Fruit fly (Drosophila melanogaster) whole organism, embryonic: ENCODE measurements around the gene drl.

Experiments used
- Atf6 ChIP-seq: fragments of 200-800 bp; sonication (Bioruptor generic); IDR thresholded peaks from 2 replicates; pipeline ENCODE4 v1.3.6; 2022; ENCODE audit warnings: missing biosample characterization, missing genetic modification characterization
- Bteb2 ChIP-seq: fragments of 200-800 bp; sonication (Bioruptor generic); optimal IDR thresholded peaks from 2 replicates; lab custom pipeline; 2016; ENCODE audit warnings: missing biosample characterization, missing genetic modification characterization
- CG10565 ChIP-seq: fragments of 200-800 bp; sonication (Bioruptor generic); optimal IDR thresholded peaks from 3 replicates; lab custom pipeline; 2016; ENCODE audit warnings: missing biosample characterization, mild to moderate bottlenecking, missing genetic modification characterization
- CG12155 ChIP-seq: fragments of 200-800 bp; sonication (Bioruptor generic); optimal IDR thresholded peaks from 3 replicates; lab custom pipeline; 2016; ENCODE audit warnings: missing biosample characterization, missing genetic modification characterization
- CG14860 ChIP-seq: fragments of 200-800 bp; sonication (Bioruptor generic); IDR thresholded peaks from 3 replicates; pipeline ENCODE4 v1.3.6; 2022; ENCODE audit warnings: missing biosample characterization, missing genetic modification characterization; ENCODE audit not compliant: partially characterized antibody
- CG16813 ChIP-seq: fragments of 200-800 bp; sonication (Bioruptor generic); IDR thresholded peaks from 3 replicates; pipeline ENCODE4 v1.3.6; 2022; ENCODE audit warnings: missing biosample characterization, missing genetic modification characterization; ENCODE audit not compliant: partially characterized antibody
- CG16863 ChIP-seq: fragments of 200-800 bp; sonication (Bioruptor generic); optimal IDR thresholded peaks from 3 replicates; lab custom pipeline; 2016; ENCODE audit warnings: missing biosample characterization, missing genetic modification characterization
- CG17361 ChIP-seq: fragments of 200-800 bp; sonication (Bioruptor generic); IDR thresholded peaks from 3 replicates; pipeline ENCODE4 v1.3.6; 2022; ENCODE audit warnings: missing biosample characterization, missing genetic modification characterization
- CG17802 ChIP-seq: fragments of 200-800 bp; sonication (Bioruptor generic); optimal IDR thresholded peaks from 2 replicates; lab custom pipeline; 2018; ENCODE audit warnings: missing biosample characterization, mild to moderate bottlenecking, missing genetic modification characterization, moderate library complexity
- CG18011 ChIP-seq: fragments of 200-800 bp; sonication (Bioruptor generic); optimal IDR thresholded peaks from 2 replicates; lab custom pipeline; 2017; ENCODE audit warnings: missing biosample characterization, missing genetic modification characterization, mild to moderate bottlenecking, moderate library complexity, missing genotype
- CG18599 ChIP-seq: fragments of 200-800 bp; sonication (Bioruptor generic); optimal IDR thresholded peaks from 3 replicates; lab custom pipeline; 2017; ENCODE audit warnings: missing biosample characterization, missing genetic modification characterization, mild to moderate bottlenecking, moderate library complexity, missing genetic modification reagents
- CG31441 ChIP-seq: fragments of 200-800 bp; sonication (Bioruptor generic); IDR thresholded peaks from 2 replicates; pipeline ENCODE4 v1.3.6; 2022; ENCODE audit warnings: missing biosample characterization, missing genetic modification characterization
- CG33557 ChIP-seq: fragments of 200-800 bp; sonication (Bioruptor generic); optimal IDR thresholded peaks from 2 replicates; lab custom pipeline; 2019; ENCODE audit warnings: missing biosample characterization, mild to moderate bottlenecking, missing genetic modification characterization, moderate library complexity
- CG3407 ChIP-seq: fragments of 200-800 bp; sonication (Bioruptor generic); optimal IDR thresholded peaks from 2 replicates; lab custom pipeline; 2018; ENCODE audit warnings: missing biosample characterization, mild to moderate bottlenecking, missing genetic modification characterization
- CG34224 ChIP-seq: fragments of 200-800 bp; sonication (Bioruptor generic); IDR thresholded peaks from 3 replicates; pipeline ENCODE4 v1.3.6; 2022; ENCODE audit warnings: missing biosample characterization, missing genetic modification characterization; ENCODE audit not compliant: partially characterized antibody
- CG6791 ChIP-seq: fragments of 200-800 bp; sonication (Bioruptor generic); IDR thresholded peaks from 3 replicates; pipeline ENCODE4 v1.3.6; 2022; ENCODE audit warnings: missing biosample characterization, missing genetic modification characterization; ENCODE audit not compliant: partially characterized antibody
- CG6854 ChIP-seq: fragments of 200-800 bp; sonication (Bioruptor generic); optimal IDR thresholded peaks from 3 replicates; lab custom pipeline; 2017; ENCODE audit warnings: missing biosample characterization, mild to moderate bottlenecking, missing genetic modification characterization
- CG7556 ChIP-seq: fragments of 200-800 bp; sonication (Bioruptor generic); optimal IDR thresholded peaks from 2 replicates; lab custom pipeline; 2017; ENCODE audit warnings: missing biosample characterization, mild to moderate bottlenecking, missing genetic modification characterization
- CG7786 ChIP-seq: fragments of 200-800 bp; sonication (Bioruptor generic); optimal IDR thresholded peaks from 2 replicates; lab custom pipeline; 2016; ENCODE audit warnings: missing biosample characterization, missing genetic modification characterization
- CG8388 ChIP-seq: fragments of 200-800 bp; sonication (Bioruptor generic); optimal IDR thresholded peaks from 2 replicates; lab custom pipeline; 2019; ENCODE audit warnings: missing biosample characterization, mild to moderate bottlenecking, missing genetic modification characterization, moderate library complexity
- CG8765 ChIP-seq: fragments of 200-800 bp; sonication (Bioruptor generic); IDR thresholded peaks from 2 replicates; pipeline ENCODE4 v1.3.6; 2022; ENCODE audit warnings: missing biosample characterization, missing genetic modification characterization
- CG9876 ChIP-seq: fragments of 200-800 bp; sonication (Bioruptor generic); optimal IDR thresholded peaks from 2 replicates; lab custom pipeline; 2016; ENCODE audit warnings: missing biosample characterization, missing genetic modification characterization
- E2f2 ChIP-seq: fragments of 200-800 bp; sonication (Bioruptor generic); IDR thresholded peaks from 2 replicates; pipeline ENCODE4 v1.3.6; 2022; ENCODE audit warnings: missing biosample characterization, missing genetic modification characterization
- Eip74EF ChIP-seq, 2 experiments: fragments of 200-800 bp in 1 of 2; fragments of >200 bp in 1 of 2; sonication (Bioruptor generic) in 1 of 2; optimal IDR thresholded peaks; 2 replicates each; lab custom pipeline; 2017 to 2019; ENCODE audit warnings: missing biosample characterization in 2 of 2, missing genetic modification characterization in 2 of 2, mild to moderate bottlenecking in 1 of 2, moderate library complexity in 1 of 2
- Fer1 ChIP-seq: fragments of 200-800 bp; sonication (Bioruptor generic); optimal IDR thresholded peaks from 2 replicates; lab custom pipeline; 2017; ENCODE audit warnings: missing biosample characterization, mild to moderate bottlenecking, missing genetic modification characterization
- H15 ChIP-seq: fragments of 200-800 bp; sonication (Bioruptor generic); IDR thresholded peaks from 3 replicates; pipeline ENCODE4 v1.3.6; 2022; ENCODE audit warnings: missing biosample characterization, missing genetic modification characterization
- HHEX ChIP-seq: fragments of 200-800 bp; sonication (Bioruptor generic); optimal IDR thresholded peaks from 3 replicates; lab custom pipeline; 2017; ENCODE audit warnings: missing biosample characterization, mild to moderate bottlenecking, missing genetic modification characterization, missing genetic modification reagents
- HLHmδ ChIP-seq: fragments of 200-800 bp; sonication (Bioruptor generic); optimal IDR thresholded peaks from 2 replicates; lab custom pipeline; 2018; ENCODE audit warnings: missing biosample characterization, mild to moderate bottlenecking, missing genetic modification characterization, moderate library complexity
- HmgD ChIP-seq: fragments of 200-800 bp; sonication (Bioruptor generic); optimal IDR thresholded peaks from 3 replicates; lab custom pipeline; 2016; ENCODE audit warnings: missing biosample characterization, missing genetic modification characterization
- Hmr ChIP-seq: fragments of 200-800 bp; sonication (Bioruptor generic); optimal IDR thresholded peaks from 3 replicates; lab custom pipeline; 2017; ENCODE audit warnings: mild to moderate bottlenecking, missing biosample characterization, missing genetic modification reagents, missing genetic modification characterization
- Jarid2 ChIP-seq: fragments of 200-800 bp; sonication (Bioruptor generic); optimal IDR thresholded peaks from 3 replicates; lab custom pipeline; 2017; ENCODE audit warnings: mild to moderate bottlenecking, missing biosample characterization, missing genetic modification reagents, missing genetic modification characterization
- MBD-R2 ChIP-seq: fragments of 200-800 bp; sonication (Bioruptor generic); IDR thresholded peaks from 2 replicates; pipeline ENCODE4 v1.3.6; 2022; ENCODE audit warnings: missing biosample characterization, missing genetic modification characterization
- MTF-1 ChIP-seq: fragments of 200-800 bp; sonication (Bioruptor generic); optimal IDR thresholded peaks from 2 replicates; lab custom pipeline; 2018; ENCODE audit warnings: missing biosample characterization, mild to moderate bottlenecking, missing genetic modification characterization, borderline replicate concordance
- NK7.1 ChIP-seq: fragments of 200-800 bp; sonication (Bioruptor generic); optimal IDR thresholded peaks from 3 replicates; lab custom pipeline; 2016; ENCODE audit warnings: missing biosample characterization, missing genetic modification characterization
- Oli ChIP-seq: fragments of 200-800 bp; sonication (Bioruptor generic); optimal IDR thresholded peaks from 2 replicates; lab custom pipeline; 2018; ENCODE audit warnings: missing biosample characterization, mild to moderate bottlenecking, missing genetic modification characterization, moderate library complexity
- TFAM ChIP-seq: fragments of 200-800 bp; sonication (Bioruptor generic); optimal IDR thresholded peaks from 2 replicates; lab custom pipeline; 2017; ENCODE audit warnings: missing biosample characterization, missing genetic modification characterization, inconsistent platforms
- bcd ChIP-seq: fragments of 200-800 bp; sonication (Bioruptor generic); optimal IDR thresholded peaks from 2 replicates; lab custom pipeline; 2017; ENCODE audit warnings: missing biosample characterization, mild to moderate bottlenecking, missing genetic modification characterization
- ci ChIP-seq: fragments of 200-800 bp; sonication (Bioruptor generic); IDR thresholded peaks from 3 replicates; pipeline ENCODE4 v1.3.6; 2022; ENCODE audit warnings: missing biosample characterization, missing genetic modification characterization
- crp ChIP-seq, 2 experiments: fragments of 200-800 bp; sonication (Bioruptor generic); optimal IDR thresholded peaks; 2 replicates in 1 of 2; 3 replicates in 1 of 2; lab custom pipeline; 2017; ENCODE audit warnings: missing biosample characterization in 2 of 2, missing genetic modification characterization in 2 of 2, mild to moderate bottlenecking in 1 of 2, moderate library complexity in 1 of 2
- ewg ChIP-seq: fragments of 200-800 bp; sonication (Bioruptor generic); optimal IDR thresholded peaks from 3 replicates; lab custom pipeline; 2017; ENCODE audit warnings: mild to moderate bottlenecking, missing biosample characterization, missing genetic modification reagents, missing genetic modification characterization
- exex ChIP-seq: fragments of 200-800 bp; sonication (Bioruptor generic); optimal IDR thresholded peaks from 4 replicates; lab custom pipeline; 2018; ENCODE audit warnings: missing biosample characterization, mild to moderate bottlenecking, missing genetic modification characterization, moderate library complexity
- eyg ChIP-seq: fragments of 200-800 bp; sonication (Bioruptor generic); optimal IDR thresholded peaks from 3 replicates; lab custom pipeline; 2016; ENCODE audit warnings: missing biosample characterization, missing genetic modification characterization
- fu2 ChIP-seq: fragments of 200-800 bp; sonication (Bioruptor generic); optimal IDR thresholded peaks from 2 replicates; lab custom pipeline; 2016; ENCODE audit warnings: missing biosample characterization, missing genetic modification characterization
- grau ChIP-seq: fragments of 200-800 bp; optimal IDR thresholded peaks from 3 replicates; lab custom pipeline; 2019; ENCODE audit warnings: missing biosample characterization, mild to moderate bottlenecking, missing genetic modification characterization, moderate library complexity
- gro ChIP-seq: fragments of 200-800 bp; sonication (Bioruptor generic); optimal IDR thresholded peaks from 2 replicates; lab custom pipeline; 2016; ENCODE audit warnings: missing biosample characterization, missing genetic modification characterization
- lov ChIP-seq, 2 experiments: fragments of 200-800 bp in 1 of 2; fragments of >200 bp in 1 of 2; sonication (Bioruptor generic) in 1 of 2; IDR thresholded peaks in 1 of 2; optimal IDR thresholded peaks in 1 of 2; 2 replicates in 1 of 2; 3 replicates in 1 of 2; pipeline versions ENCODE4 v1.3.6 to Lab custom; 2017 to 2022; ENCODE audit warnings: missing biosample characterization in 1 of 2, missing genetic modification characterization in 1 of 2
- nom ChIP-seq: fragments of 200-800 bp; sonication (Bioruptor generic); optimal IDR thresholded peaks from 2 replicates; lab custom pipeline; 2017; ENCODE audit warnings: missing biosample characterization, missing genetic modification characterization, mild to moderate bottlenecking, moderate library complexity, missing genetic modification reagents
- repo ChIP-seq: fragments of 200-800 bp; sonication (Bioruptor generic); optimal IDR thresholded peaks from 2 replicates; lab custom pipeline; 2016; ENCODE audit warnings: missing biosample characterization, missing genetic modification characterization
- wdn ChIP-seq: fragments of 200-800 bp; sonication (Bioruptor generic); IDR thresholded peaks from 2 replicates; pipeline ENCODE4 v1.3.6; 2022; ENCODE audit warnings: missing biosample characterization, missing genetic modification characterization
- zfh1 ChIP-seq: fragments of 200-800 bp; sonication (Bioruptor generic); IDR thresholded peaks from 3 replicates; pipeline ENCODE4 v1.3.6; 2022; ENCODE audit warnings: missing biosample characterization, missing genetic modification characterization

The drl gene

dm6 chr2L:19190195-19190594 lies at the start of gene drl (continued):
- TF ChIP-seq Atf6 (GFP tag; lab: Robert Waterston, UW) = peak; percentile 31; the same call in 1 of the 2 replicates
- TF ChIP-seq Jarid2 (GFP tag; lab: Kevin White, UChicago) = peak; percentile 99
- peak; percentile 3 for TF ChIP-seq repo (GFP tag; lab: Kevin White, UChicago)
- no peak for TF ChIP-seq CG18011 (GFP tag; lab: Kevin White, UChicago)
- TF ChIP-seq ci (GFP tag; lab: Robert Waterston, UW) = peak; percentile 82
- TF ChIP-seq CG31441 = no peak; the same call in 1 of the 2 replicates
- TF ChIP-seq fu2 (GFP tag; lab: Kevin White, UChicago) = no peak
- TF ChIP-seq NK7.1 (GFP tag; lab: Kevin White, UChicago) = peak; percentile 3
- peak; percentile 44; the same call in 1 of the 3 replicates for TF ChIP-seq zfh1 (GFP tag; lab: Robert Waterston, UW)
- TF ChIP-seq HLHmδ = peak; percentile 97
- no peak for TF ChIP-seq CG17361 (GFP tag; lab: Robert Waterston, UW)
- peak; percentile 34 for TF ChIP-seq Hmr (GFP tag; lab: Kevin White, UChicago)
- TF ChIP-seq CG8388 (GFP tag; lab: Kevin White, UChicago) = peak; percentile 1
- peak; percentile 23 for TF ChIP-seq HmgD (GFP tag; lab: Kevin White, UChicago)
- no peak for TF ChIP-seq eyg (GFP tag; lab: Kevin White, UChicago)
- peak; percentile 29 for TF ChIP-seq CG33557 (GFP tag; lab: Kevin White, UChicago)
- no peak for TF ChIP-seq CG3407 (GFP tag; lab: Kevin White, UChicago)
- TF ChIP-seq E2f2 (GFP tag; lab: Robert Waterston, UW) = peak; percentile 27; the same call in 1 of the 2 replicates
- TF ChIP-seq exex = no peak
- TF ChIP-seq grau = peak; percentile 14
- TF ChIP-seq CG6854 = peak; percentile 10
- no peak for TF ChIP-seq CG10565 (GFP tag; lab: Kevin White, UChicago)
- TF ChIP-seq ewg (GFP tag; lab: Kevin White, UChicago) = no peak
- no peak for TF ChIP-seq CG16863 (GFP tag; lab: Kevin White, UChicago)
- TF ChIP-seq CG12155 (GFP tag; lab: Kevin White, UChicago) = no peak
- no peak for TF ChIP-seq crp (GFP tag; optimal IDR thresholded peaks at IDR 0.05; lab: Kevin White, UChicago)
- TF ChIP-seq lov (optimal IDR thresholded peaks at IDR 0.05; lab: Kevin White, UChicago) = no peak
- TF ChIP-seq lov (GFP tag; IDR thresholded peaks at IDR 0.05; lab: Robert Waterston, UW) = peak; percentile 72; the same call in 1 of the 3 replicates
- peak; percentile 63 for TF ChIP-seq nom (GFP tag; lab: Kevin White, UChicago)
- 0 out of 3 replicates have a peak, but pooled peaks have one; percentile 8 for TF ChIP-seq H15 (GFP tag; lab: Robert Waterston, UW)
- TF ChIP-seq CG14860 (GFP tag; lab: Robert Waterston, UW) = no peak
- TF ChIP-seq MTF-1 (GFP tag; lab: Kevin White, UChicago) = peak; percentile 60
- peak in 1 of 2 experiments; percentile 38 for TF ChIP-seq Eip74EF (GFP tag; optimal IDR thresholded peaks at IDR 0.05; lab: Kevin White, UChicago)
- no peak for TF ChIP-seq TFAM
- TF ChIP-seq Bteb2 (GFP tag; lab: Kevin White, UChicago) = peak; percentile 16

- TF ChIP-seq wdn (GFP tag; lab: Robert Waterston, UW) (no peak), MBD-R2 (GFP tag; lab: Robert Waterston, UW) (peak; percentile 33; the same call in 1 of the 2 replicates), gro (peak; percentile 53), CG9876 (GFP tag; lab: Kevin White, UChicago) (no peak), CG6791 (GFP tag; lab: Robert Waterston, UW) (no peak), CG7786 (GFP tag; lab: Kevin White, UChicago) (peak; percentile 10), CG16813 (GFP tag; lab: Robert Waterston, UW) (no peak), CG34224 (GFP tag; lab: Robert Waterston, UW) (no peak), CG18599 (peak; percentile 68), bcd (GFP tag; lab: Kevin White, UChicago) (peak; percentile 26), CG7556 (GFP tag; lab: Kevin White, UChicago) (peak; percentile 30), HHEX (no peak), Fer1 (peak; percentile 56), Hmr (GFP tag; lab: Kevin White, UChicago) (peak; percentile 52), CG8765 (GFP tag; lab: Robert Waterston, UW) (no peak), Oli (tag; lab: Kevin White, UChicago) (peak; percentile 1), CG17802 (no peak)
These were observed 49.2 kb upstream of the drl start for dm6 chr2L:19140984-19141262.
